Fruit fly (Drosophila melanogaster) whole organism, pupa: ENCODE results near the gene CG14507.

Source experiments
- CG10348 ChIP-seq: fragments of 200-800 bp; sonication (Bioruptor generic); IDR thresholded peaks from 2 replicates; pipeline ENCODE4 v1.3.6; 2022; ENCODE audit warnings: missing biosample characterization, missing genetic modification characterization
- CG12605 ChIP-seq: fragments of 200-800 bp; sonication (Bioruptor generic); IDR thresholded peaks from 2 replicates; pipeline ENCODE4 v1.3.6; 2022; ENCODE audit warnings: missing biosample characterization, missing genetic modification characterization
- CG13204 ChIP-seq: fragments of 200-800 bp; sonication (Bioruptor generic); optimal IDR thresholded peaks from 2 replicates; lab custom pipeline; 2018; ENCODE audit warnings: missing biosample characterization, mild to moderate bottlenecking, missing genetic modification characterization, moderate library complexity
- CG14655 ChIP-seq: fragments of 200-800 bp; sonication (Bioruptor generic); optimal IDR thresholded peaks from 3 replicates; lab custom pipeline; 2017; ENCODE audit warnings: mild to moderate bottlenecking, missing biosample characterization, missing genetic modification reagents, missing genetic modification characterization
- CG15710 ChIP-seq: fragments of 200-800 bp; sonication (Bioruptor generic); optimal IDR thresholded peaks from 2 replicates; lab custom pipeline; 2018; ENCODE audit warnings: missing biosample characterization, mild to moderate bottlenecking, missing genetic modification characterization, moderate library complexity
- CG17806 ChIP-seq: fragments of 200-800 bp; sonication (Bioruptor generic); optimal IDR thresholded peaks from 2 replicates; lab custom pipeline; 2018; ENCODE audit warnings: missing biosample characterization, mild to moderate bottlenecking, missing genetic modification characterization, moderate library complexity
- CG32121 ChIP-seq: fragments of 200-800 bp; sonication (Bioruptor generic); IDR thresholded peaks from 2 replicates; pipeline ENCODE4 v1.3.6; 2022; ENCODE audit warnings: missing biosample characterization, missing genetic modification characterization
- CG34367 ChIP-seq: fragments of 200-800 bp; sonication (Bioruptor generic); optimal IDR thresholded peaks from 2 replicates; lab custom pipeline; 2018; ENCODE audit warnings: missing biosample characterization, mild to moderate bottlenecking, missing genetic modification characterization
- CG4496 ChIP-seq: fragments of 200-800 bp; sonication (Bioruptor generic); IDR thresholded peaks from 3 replicates; pipeline ENCODE4 v1.3.6; 2022; ENCODE audit warnings: missing biosample characterization, missing genetic modification characterization
- CG8159 ChIP-seq: fragments of 200-800 bp; sonication (Bioruptor generic); optimal IDR thresholded peaks from 3 replicates; lab custom pipeline; 2018; ENCODE audit warnings: missing biosample characterization, mild to moderate bottlenecking, missing genetic modification characterization, moderate library complexity
- CG8301 ChIP-seq: fragments of 200-800 bp; sonication (Bioruptor generic); optimal IDR thresholded peaks from 2 replicates; lab custom pipeline; 2018; ENCODE audit warnings: missing biosample characterization, mild to moderate bottlenecking, missing genetic modification characterization
- CG9948 ChIP-seq: fragments of 200-800 bp; sonication (Bioruptor generic); optimal IDR thresholded peaks from 2 replicates; lab custom pipeline; 2018; ENCODE audit warnings: missing biosample characterization, mild to moderate bottlenecking, missing genetic modification characterization, moderate library complexity
- D1 ChIP-seq: fragments of 200-800 bp; sonication (Bioruptor generic); optimal IDR thresholded peaks from 2 replicates; lab custom pipeline; 2018; ENCODE audit warnings: missing biosample characterization, mild to moderate bottlenecking, missing genetic modification characterization, moderate library complexity
- EcR ChIP-seq: fragments of 200-800 bp; sonication (Bioruptor generic); optimal IDR thresholded peaks from 3 replicates; lab custom pipeline; 2019; ENCODE audit warnings: missing biosample characterization, missing genetic modification characterization, mild to moderate bottlenecking, moderate library complexity, missing genetic modification reagents
- Ets98B ChIP-seq: fragments of 200-800 bp; sonication (Bioruptor generic); IDR thresholded peaks from 2 replicates; pipeline ENCODE4 v1.3.6; 2022; ENCODE audit warnings: missing biosample characterization, missing genetic modification characterization
- Pif1A ChIP-seq: fragments of 200-800 bp; sonication (Bioruptor generic); optimal IDR thresholded peaks from 3 replicates; lab custom pipeline; 2016; ENCODE audit warnings: missing biosample characterization, missing genetic modification characterization
- Pif1B ChIP-seq: fragments of 200-800 bp; sonication (Bioruptor generic); optimal IDR thresholded peaks from 3 replicates; lab custom pipeline; 2016; ENCODE audit warnings: missing biosample characterization, missing genetic modification characterization
- Snoo ChIP-seq: fragments of 200-800 bp; sonication (Bioruptor generic); optimal IDR thresholded peaks from 3 replicates; lab custom pipeline; 2017; ENCODE audit warnings: missing biosample characterization, mild to moderate bottlenecking, missing genetic modification characterization, inconsistent platforms
- fd96Ca ChIP-seq: fragments of 200-800 bp; sonication (Bioruptor generic); IDR thresholded peaks from 3 replicates; pipeline ENCODE4 v1.3.6; 2022; ENCODE audit warnings: missing biosample characterization, missing genetic modification characterization
- gl ChIP-seq: fragments of 200-800 bp; sonication (Bioruptor generic); optimal IDR thresholded peaks from 2 replicates; lab custom pipeline; 2018; ENCODE audit warnings: missing biosample characterization, mild to moderate bottlenecking, missing genetic modification characterization
- rn ChIP-seq: fragments of 200-800 bp; sonication (Bioruptor generic); IDR thresholded peaks from 2 replicates; pipeline ENCODE4 v1.3.6; 2022; ENCODE audit warnings: missing biosample characterization, missing genetic modification characterization

CG14507 gene

DNA sequence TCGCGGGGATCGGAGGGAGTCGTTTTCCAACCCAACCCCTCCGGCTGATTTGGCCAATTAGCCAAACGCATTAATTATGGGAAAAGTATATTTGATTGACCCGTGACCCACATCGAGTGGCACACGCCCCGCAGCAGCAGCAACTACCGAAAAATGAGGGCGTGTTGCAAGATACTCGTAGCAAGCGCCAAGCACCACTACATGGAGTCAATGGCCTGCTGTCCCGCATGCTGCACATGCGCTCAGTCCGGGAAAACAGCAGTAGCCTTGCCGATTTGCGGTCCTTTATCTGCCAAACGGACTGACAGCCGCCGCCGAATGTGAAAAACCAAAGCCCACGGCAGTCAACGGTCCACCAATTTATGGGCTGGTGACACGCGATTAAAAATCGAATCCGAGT, 10.2 kb downstream of the CG14507 start:
- TF ChIP-seq CG8301 (tag; lab: Kevin White, UChicago), result no peak
- peak; percentile 2 for TF ChIP-seq EcR (GFP tag; lab: Kevin White, UChicago)

DNA sequence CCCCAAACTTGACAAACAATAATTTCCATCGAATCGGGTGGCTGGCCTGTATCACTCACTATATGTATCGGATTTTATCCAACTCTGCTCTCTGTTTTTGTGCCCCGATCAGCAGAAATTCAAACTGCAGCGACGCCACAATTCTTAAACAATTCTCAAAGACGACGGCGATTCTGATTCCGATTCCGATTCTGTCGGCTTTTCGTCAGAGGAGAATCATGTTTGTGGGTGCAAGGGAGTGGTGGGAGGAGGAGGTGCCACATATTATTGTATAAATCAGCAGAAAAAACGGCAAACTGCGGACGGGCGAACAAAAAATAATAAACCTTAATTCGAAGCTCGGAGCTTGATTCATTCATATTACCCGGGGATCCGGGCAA, 11.1 kb downstream of the CG14507 start:
- TF ChIP-seq Pif1A (GFP tag; lab: Kevin White, UChicago), result no peak
- TF ChIP-seq CG15710 (tag; lab: Kevin White, UChicago), result no peak
- TF ChIP-seq rn (GFP tag; lab: Robert Waterston, UW), result no peak
- TF ChIP-seq EcR (GFP tag; lab: Kevin White, UChicago), result no peak
- no peak for TF ChIP-seq CG14655 (GFP tag; lab: Kevin White, UChicago)
- no peak for TF ChIP-seq gl
- TF ChIP-seq CG8159 (tag; lab: Kevin White, UChicago), result no peak
- no peak for TF ChIP-seq Ets98B
- no peak for TF ChIP-seq fd96Ca (GFP tag; lab: Robert Waterston, UW)
- TF ChIP-seq Snoo (tag; lab: Kevin White, UChicago), result no peak
- TF ChIP-seq CG32121 (GFP tag; lab: Robert Waterston, UW), result no peak
- no peak for TF ChIP-seq CG8301 (tag; lab: Kevin White, UChicago)
- TF ChIP-seq CG13204 (GFP tag; lab: Kevin White, UChicago), result no peak
- TF ChIP-seq D1 (tag; lab: Kevin White, UChicago), result no peak
- TF ChIP-seq CG34367, result no peak
- no peak for TF ChIP-seq CG4496 (GFP tag; lab: Robert Waterston, UW)
- no peak for TF ChIP-seq Pif1B (GFP tag; lab: Kevin White, UChicago)
- no peak for TF ChIP-seq CG10348
- TF ChIP-seq CG12605 (GFP tag; lab: Robert Waterston, UW), result no peak

- TF ChIP-seq gl, result no peak
- no peak for TF ChIP-seq CG9948 (tag; lab: Kevin White, UChicago)
- no peak for TF ChIP-seq CG15710 (tag; lab: Kevin White, UChicago)
- no peak for TF ChIP-seq CG8301 (tag; lab: Kevin White, UChicago)
- no peak for TF ChIP-seq CG8159 (tag; lab: Kevin White, UChicago)
- no peak for TF ChIP-seq CG4496 (GFP tag; lab: Robert Waterston, UW)
- no peak for TF ChIP-seq fd96Ca (GFP tag; lab: Robert Waterston, UW)
- no peak for TF ChIP-seq EcR (GFP tag; lab: Kevin White, UChicago)
- no peak for TF ChIP-seq Ets98B
- no peak for TF ChIP-seq CG13204 (GFP tag; lab: Kevin White, UChicago)
- no peak for TF ChIP-seq D1 (tag; lab: Kevin White, UChicago)
- no peak for TF ChIP-seq CG10348
- TF ChIP-seq Pif1A (GFP tag; lab: Kevin White, UChicago), result no peak
Observed at dm6 chr3R:29215652-29216483, 11.7 kb downstream of the CG14507 start.

- TF ChIP-seq CG15710 (tag; lab: Kevin White, UChicago), result peak; percentile 36
- TF ChIP-seq CG4496 (GFP tag; lab: Robert Waterston, UW), result peak; percentile 79
- peak; percentile 70 for TF ChIP-seq CG13204 (GFP tag; lab: Kevin White, UChicago)
- TF ChIP-seq D1 (tag; lab: Kevin White, UChicago), result no peak
- no peak for TF ChIP-seq Snoo (tag; lab: Kevin White, UChicago)
- peak; percentile 57; the same call in 2 of the 3 replicates for TF ChIP-seq fd96Ca (GFP tag; lab: Robert Waterston, UW)
- peak; percentile 21 for TF ChIP-seq Pif1A (GFP tag; lab: Kevin White, UChicago)
- TF ChIP-seq Ets98B, result peak; percentile 50
- peak; percentile 32 for TF ChIP-seq CG8301 (tag; lab: Kevin White, UChicago)
- peak; percentile 47 for TF ChIP-seq CG14655 (GFP tag; lab: Kevin White, UChicago)
- peak; percentile 22 for TF ChIP-seq CG17806 (tag; lab: Kevin White, UChicago)
- TF ChIP-seq CG9948 (tag; lab: Kevin White, UChicago), result peak; percentile 32
- TF ChIP-seq rn (GFP tag; lab: Robert Waterston, UW), result no peak
- TF ChIP-seq CG10348, result no peak
- 0 out of 2 replicates have a peak, but pooled peaks have one; percentile 12 for TF ChIP-seq CG32121 (GFP tag; lab: Robert Waterston, UW)
- TF ChIP-seq CG12605 (GFP tag; lab: Robert Waterston, UW), result peak; percentile 75
- peak; percentile 47 for TF ChIP-seq CG34367
- peak; percentile 52 for TF ChIP-seq CG8159 (tag; lab: Kevin White, UChicago)
- TF ChIP-seq gl, result peak; percentile 80
- peak; percentile 34 for TF ChIP-seq EcR (GFP tag; lab: Kevin White, UChicago)
- TF ChIP-seq Pif1B (GFP tag; lab: Kevin White, UChicago), result peak; percentile 68
Observed at dm6 chr3R:29214982-29215533, 12.5 kb downstream of the CG14507 start.

DNA sequence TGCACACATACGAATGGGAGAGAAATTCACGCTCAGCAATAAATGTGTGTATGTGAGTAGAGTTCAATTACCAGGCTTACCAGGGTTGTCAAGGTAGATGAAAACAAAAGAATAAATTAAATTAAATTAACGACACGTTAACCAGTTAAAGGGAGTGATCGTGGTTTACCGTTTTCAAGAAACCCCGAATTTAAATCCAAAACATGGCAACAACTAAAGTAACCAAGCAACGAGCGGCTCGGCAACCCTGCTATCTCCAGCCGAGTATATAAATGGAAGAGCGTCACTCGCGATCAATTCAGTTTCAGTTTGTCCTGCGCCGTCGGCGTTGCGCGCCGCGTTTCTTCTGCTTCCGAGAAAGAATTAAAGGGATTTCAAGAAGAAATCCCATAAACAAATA, 13.3 kb downstream of the CG14507 start:
- TF ChIP-seq fd96Ca (GFP tag; lab: Robert Waterston, UW) (peak; percentile 100), CG12605 (GFP tag; lab: Robert Waterston, UW) (peak; percentile 100), CG10348 (peak; percentile 96), CG8159 (tag; lab: Kevin White, UChicago) (peak; percentile 100), CG8301 (tag; lab: Kevin White, UChicago) (peak; percentile 100), CG15710 (tag; lab: Kevin White, UChicago) (peak; percentile 100), CG32121 (GFP tag; lab: Robert Waterston, UW) (peak; percentile 100), EcR (GFP tag; lab: Kevin White, UChicago) (peak; percentile 99), Snoo (tag; lab: Kevin White, UChicago) (peak; percentile 100), Pif1A (GFP tag; lab: Kevin White, UChicago) (peak; percentile 100), CG4496 (GFP tag; lab: Robert Waterston, UW) (peak; percentile 100), Pif1B (GFP tag; lab: Kevin White, UChicago) (peak; percentile 100), rn (GFP tag; lab: Robert Waterston, UW) (peak; percentile 99), CG9948 (tag; lab: Kevin White, UChicago) (peak; percentile 99), gl (peak; percentile 99), CG34367 (peak; percentile 100), CG14655 (GFP tag; lab: Kevin White, UChicago) (peak; percentile 100), CG17806 (tag; lab: Kevin White, UChicago) (peak; percentile 100), D1 (tag; lab: Kevin White, UChicago) (peak; percentile 99), CG13204 (GFP tag; lab: Kevin White, UChicago) (peak; percentile 99), Ets98B (peak; percentile 100)
